Fruit fly (Drosophila melanogaster) whole organism, embryonic: ENCODE results near the gene nAChRalpha7.

Experiments used
- Antp ChIP-seq: fragments of 200-800 bp; sonication (Bioruptor generic); optimal IDR thresholded peaks from 3 replicates; lab custom pipeline; 2016; ENCODE audit warnings: missing biosample characterization, missing genetic modification characterization
- Atf3 ChIP-seq: fragments of 200-800 bp; sonication (Bioruptor generic); optimal IDR thresholded peaks from 3 replicates; lab custom pipeline; 2016; ENCODE audit warnings: missing biosample characterization, missing genetic modification characterization
- C15 ChIP-seq: fragments of 200-800 bp; sonication (Bioruptor generic); IDR thresholded peaks from 3 replicates; pipeline ENCODE4 v1.3.6; 2022; ENCODE audit warnings: missing biosample characterization, missing genetic modification characterization
- CG11085 ChIP-seq: fragments of 200-800 bp; sonication (Bioruptor generic); IDR thresholded peaks from 2 replicates; pipeline ENCODE4 v1.3.6; 2022; ENCODE audit warnings: missing biosample characterization, missing genetic modification characterization
- CG11723 ChIP-seq: fragments of 200-800 bp; sonication (Bioruptor generic); optimal IDR thresholded peaks from 2 replicates; lab custom pipeline; 2017; ENCODE audit warnings: missing biosample characterization, mild to moderate bottlenecking, missing genetic modification characterization
- CG12071 ChIP-seq: fragments of 200-800 bp; sonication (Bioruptor generic); optimal IDR thresholded peaks from 3 replicates; lab custom pipeline; 2018; ENCODE audit warnings: missing biosample characterization, mild to moderate bottlenecking, missing genetic modification characterization
- CG1233 ChIP-seq: fragments of 200-800 bp; sonication (Bioruptor generic); optimal IDR thresholded peaks from 4 replicates; lab custom pipeline; 2018; ENCODE audit warnings: missing biosample characterization, mild to moderate bottlenecking, missing genetic modification characterization
- CG13775 ChIP-seq: fragments of 200-800 bp; sonication (Bioruptor generic); optimal IDR thresholded peaks from 3 replicates; lab custom pipeline; 2017; ENCODE audit warnings: missing biosample characterization, mild to moderate bottlenecking, missing genetic modification characterization
- CG14050 ChIP-seq: fragments of 200-800 bp; sonication (Bioruptor generic); IDR thresholded peaks from 3 replicates; pipeline ENCODE4 v1.3.6; 2022; ENCODE audit warnings: missing biosample characterization, missing genetic modification characterization
- CG14667 ChIP-seq: fragments of 200-800 bp; sonication (Bioruptor generic); IDR thresholded peaks from 2 replicates; pipeline ENCODE4 v1.3.6; 2022; ENCODE audit warnings: missing biosample characterization, missing genetic modification characterization
- CG15269 ChIP-seq: fragments of 200-800 bp; sonication (Bioruptor generic); optimal IDR thresholded peaks from 2 replicates; lab custom pipeline; 2018; ENCODE audit warnings: missing biosample characterization, mild to moderate bottlenecking, missing genetic modification characterization, moderate library complexity
- CG15514 ChIP-seq: fragments of 200-800 bp; sonication (Bioruptor generic); optimal IDR thresholded peaks from 3 replicates; lab custom pipeline; 2017; ENCODE audit warnings: missing biosample characterization, missing genetic modification characterization, mild to moderate bottlenecking, moderate library complexity, missing genetic modification reagents
- CG1602 ChIP-seq: fragments of 200-800 bp; sonication (Bioruptor generic); optimal IDR thresholded peaks from 3 replicates; lab custom pipeline; 2016; ENCODE audit warnings: missing biosample characterization, missing genetic modification characterization
- CG1603 ChIP-seq: fragments of 200-800 bp; sonication (Bioruptor generic); optimal IDR thresholded peaks from 2 replicates; lab custom pipeline; 2019; ENCODE audit warnings: missing biosample characterization, mild to moderate bottlenecking, missing genetic modification characterization, moderate library complexity
- CG16815 ChIP-seq: fragments of 200-800 bp; sonication (Bioruptor generic); optimal IDR thresholded peaks from 3 replicates; lab custom pipeline; 2017; ENCODE audit warnings: missing biosample characterization, mild to moderate bottlenecking, missing genetic modification characterization
- CG1832 ChIP-seq: fragments of 200-800 bp; sonication (Bioruptor generic); optimal IDR thresholded peaks from 2 replicates; lab custom pipeline; 2017; ENCODE audit warnings: missing biosample characterization, mild to moderate bottlenecking, missing genetic modification characterization, inconsistent platforms
- CG2678 ChIP-seq: fragments of 200-800 bp; sonication (Bioruptor generic); optimal IDR thresholded peaks from 3 replicates; lab custom pipeline; 2019; ENCODE audit warnings: missing biosample characterization, mild to moderate bottlenecking, missing genetic modification characterization, moderate library complexity
- CG30431 ChIP-seq: fragments of 200-800 bp; sonication (Bioruptor generic); optimal IDR thresholded peaks from 2 replicates; lab custom pipeline; 2017; ENCODE audit warnings: missing biosample characterization, missing genetic modification characterization
- CG31365 ChIP-seq: fragments of 200-800 bp; sonication (Bioruptor generic); optimal IDR thresholded peaks from 2 replicates; lab custom pipeline; 2018; ENCODE audit warnings: missing biosample characterization, mild to moderate bottlenecking, missing genetic modification characterization
- CG34224 ChIP-seq: fragments of 200-800 bp; sonication (Bioruptor generic); IDR thresholded peaks from 3 replicates; pipeline ENCODE4 v1.3.6; 2022; ENCODE audit warnings: missing biosample characterization, missing genetic modification characterization; ENCODE audit not compliant: partially characterized antibody
- CG34376 ChIP-seq: fragments of 200-800 bp; sonication (Bioruptor generic); optimal IDR thresholded peaks from 2 replicates; lab custom pipeline; 2018; ENCODE audit warnings: missing biosample characterization, mild to moderate bottlenecking, missing genetic modification characterization
- CG4404 ChIP-seq: fragments of 200-800 bp; sonication (Bioruptor generic); IDR thresholded peaks from 2 replicates; pipeline ENCODE4 v1.3.6; 2022; ENCODE audit warnings: missing biosample characterization, missing genetic modification characterization
- CG7357 ChIP-seq: fragments of 200-800 bp; sonication (Bioruptor generic); IDR thresholded peaks from 3 replicates; pipeline ENCODE4 v1.3.6; 2022; ENCODE audit warnings: missing biosample characterization, missing genetic modification characterization
- CG8089 ChIP-seq: fragments of 200-800 bp; sonication (Bioruptor generic); optimal IDR thresholded peaks from 3 replicates; lab custom pipeline; 2016; ENCODE audit warnings: missing biosample characterization, missing genetic modification characterization
- Dll ChIP-seq: fragments of 200-800 bp; sonication (Bioruptor generic); IDR thresholded peaks from 4 replicates; pipeline ENCODE4 v1.3.6; 2022; ENCODE audit warnings: missing biosample characterization, missing genetic modification characterization; ENCODE audit not compliant: partially characterized antibody
- Ets65A ChIP-seq: fragments of 200-800 bp; sonication (Bioruptor generic); peaks from one replicate; lab custom pipeline; 2016; ENCODE audit warnings: missing biosample characterization, missing genetic modification characterization
- Fer2 ChIP-seq: fragments of 200-800 bp; sonication (Bioruptor generic); optimal IDR thresholded peaks from 2 replicates; lab custom pipeline; 2018; ENCODE audit warnings: missing biosample characterization, mild to moderate bottlenecking, missing genetic modification characterization, moderate library complexity
- Hmx ChIP-seq: fragments of 200-800 bp; sonication (Bioruptor generic); optimal IDR thresholded peaks from 2 replicates; lab custom pipeline; 2016; ENCODE audit warnings: missing biosample characterization, missing genetic modification characterization
- Hr39 ChIP-seq: fragments of >200 bp; optimal IDR thresholded peaks from 2 replicates; lab custom pipeline; 2017
- MTF-1 ChIP-seq: fragments of 200-800 bp; sonication (Bioruptor generic); optimal IDR thresholded peaks from 2 replicates; lab custom pipeline; 2018; ENCODE audit warnings: missing biosample characterization, mild to moderate bottlenecking, missing genetic modification characterization, borderline replicate concordance
- Mes4 ChIP-seq: fragments of 200-800 bp; sonication (Bioruptor generic); optimal IDR thresholded peaks from 2 replicates; lab custom pipeline; 2016; ENCODE audit warnings: missing biosample characterization, missing genetic modification characterization
- PHDP ChIP-seq: fragments of 200-800 bp; sonication (Bioruptor generic); optimal IDR thresholded peaks from 3 replicates; lab custom pipeline; 2018; ENCODE audit warnings: missing biosample characterization, mild to moderate bottlenecking, missing genetic modification characterization, moderate library complexity
- Rx ChIP-seq: fragments of 200-800 bp; sonication (Bioruptor generic); IDR thresholded peaks from 2 replicates; pipeline ENCODE4 v1.3.6; 2022; ENCODE audit warnings: missing biosample characterization, missing genetic modification characterization
- ato ChIP-seq: fragments of 200-800 bp; sonication (Bioruptor generic); IDR thresholded peaks from 2 replicates; pipeline ENCODE4 v1.3.6; 2022; ENCODE audit warnings: missing biosample characterization, missing genetic modification characterization; ENCODE audit not compliant: partially characterized antibody
- bcd ChIP-seq: fragments of 200-800 bp; sonication (Bioruptor generic); optimal IDR thresholded peaks from 2 replicates; lab custom pipeline; 2017; ENCODE audit warnings: missing biosample characterization, mild to moderate bottlenecking, missing genetic modification characterization
- cwo ChIP-seq: fragments of 200-800 bp; sonication (Bioruptor generic); optimal IDR thresholded peaks from 3 replicates; lab custom pipeline; 2017; ENCODE audit warnings: missing biosample characterization, missing genetic modification characterization, mild to moderate bottlenecking, moderate library complexity, missing genetic modification reagents
- dati ChIP-seq: fragments of 200-800 bp; sonication (Bioruptor generic); IDR thresholded peaks from 2 replicates; pipeline ENCODE4 v1.3.6; 2022; ENCODE audit warnings: missing biosample characterization, missing genetic modification characterization
- fd3F ChIP-seq: fragments of 200-800 bp; sonication (Bioruptor generic); optimal IDR thresholded peaks from 2 replicates; lab custom pipeline; 2018; ENCODE audit warnings: missing biosample characterization, mild to moderate bottlenecking, missing genetic modification characterization, moderate library complexity
- fd64A ChIP-seq: fragments of 200-800 bp; sonication (Bioruptor generic); optimal IDR thresholded peaks from 3 replicates; lab custom pipeline; 2018; ENCODE audit warnings: missing biosample characterization, mild to moderate bottlenecking, missing genetic modification characterization
- gro ChIP-seq: fragments of 200-800 bp; sonication (Bioruptor generic); optimal IDR thresholded peaks from 2 replicates; lab custom pipeline; 2016; ENCODE audit warnings: missing biosample characterization, missing genetic modification characterization
- gsb ChIP-seq: fragments of 200-800 bp; sonication (Bioruptor generic); IDR thresholded peaks from 2 replicates; pipeline ENCODE4 v1.3.6; 2022; ENCODE audit warnings: missing biosample characterization, missing genetic modification characterization
- gsb-n ChIP-seq: fragments of 200-800 bp; sonication (Bioruptor generic); optimal IDR thresholded peaks from 3 replicates; lab custom pipeline; 2018; ENCODE audit warnings: missing biosample characterization, mild to moderate bottlenecking, missing genetic modification characterization
- lola ChIP-seq, 3 experiments: fragments of >200 bp in 2 of 3; fragments of 200-800 bp in 1 of 3; sonication (Bioruptor generic) in 1 of 3; optimal IDR thresholded peaks; 2 replicates each; lab custom pipeline; 2017 to 2019; ENCODE audit warnings: missing biosample characterization in 3 of 3, missing genetic modification characterization in 3 of 3, mild to moderate bottlenecking in 1 of 3, moderate library complexity in 1 of 3
- nmo ChIP-seq: fragments of 200-800 bp; sonication (Bioruptor generic); optimal IDR thresholded peaks from 2 replicates; lab custom pipeline; 2018; ENCODE audit warnings: missing biosample characterization, mild to moderate bottlenecking, missing genetic modification characterization, moderate library complexity
- sima ChIP-seq: fragments of 200-800 bp; sonication (Bioruptor generic); optimal IDR thresholded peaks from 2 replicates; lab custom pipeline; 2016; ENCODE audit warnings: missing biosample characterization, missing genetic modification characterization
- sug ChIP-seq: fragments of 200-800 bp; optimal IDR thresholded peaks from 2 replicates; lab custom pipeline; 2019; ENCODE audit warnings: missing biosample characterization, mild to moderate bottlenecking, missing genetic modification characterization, moderate library complexity
- tap ChIP-seq: fragments of 200-800 bp; optimal IDR thresholded peaks from 3 replicates; lab custom pipeline; 2019; ENCODE audit warnings: missing biosample characterization, mild to moderate bottlenecking, missing genetic modification characterization, moderate library complexity
- trh ChIP-seq: fragments of 200-800 bp; sonication (Bioruptor generic); optimal IDR thresholded peaks from 2 replicates; lab custom pipeline; 2016; ENCODE audit warnings: missing biosample characterization, missing genetic modification characterization
- wor ChIP-seq: fragments of 200-800 bp; sonication (Bioruptor generic); IDR thresholded peaks from 2 replicates; pipeline ENCODE4 v1.3.6; 2022; ENCODE audit warnings: missing biosample characterization, missing genetic modification characterization

Gene nAChRalpha7

DNA sequence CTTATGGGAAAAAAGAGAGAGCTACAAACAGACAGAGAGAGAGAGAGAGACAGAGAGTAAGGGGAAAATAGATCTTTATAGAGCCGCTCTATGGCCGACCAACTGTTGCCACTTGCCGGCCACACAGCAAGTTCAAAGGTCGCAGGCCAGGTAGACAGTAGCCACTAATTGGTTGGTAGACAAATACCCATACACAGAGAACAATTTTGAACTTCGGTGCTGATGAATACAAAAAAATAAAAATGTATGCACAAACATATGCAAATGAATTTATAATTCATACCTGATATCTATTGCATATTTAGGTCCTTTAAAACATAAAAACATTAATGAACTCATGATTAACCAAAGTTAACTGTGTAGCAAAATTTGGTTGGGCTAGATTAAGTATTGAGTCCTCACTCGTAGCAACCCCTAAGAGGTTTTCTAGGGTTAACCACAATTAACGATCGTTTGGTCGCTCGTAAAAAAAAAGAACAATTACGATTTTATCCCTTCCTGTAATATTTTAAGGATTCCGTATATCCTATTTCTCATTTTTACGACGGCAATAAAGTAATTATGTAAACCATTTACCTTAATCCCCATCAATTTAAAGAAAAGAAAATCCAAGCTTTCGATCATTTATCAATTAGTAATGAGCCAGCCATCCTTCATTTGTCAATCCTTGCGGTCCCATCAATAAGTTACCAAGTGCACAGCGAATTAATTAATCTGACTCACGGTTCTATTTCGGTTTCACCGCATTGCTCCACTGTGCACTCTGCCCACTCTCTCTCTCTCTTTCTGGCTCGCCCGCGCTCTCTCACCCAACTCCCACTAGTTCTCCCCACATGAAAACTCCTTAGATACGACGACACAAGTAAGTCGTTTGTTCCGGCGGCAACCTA lies 25.1 kb downstream of the nAChRalpha7 start (continued):
- TF ChIP-seq MTF-1: no peak
- no peak for TF ChIP-seq ato (GFP tag; lab: Robert Waterston, UW)
- TF ChIP-seq dati (GFP tag; lab: Robert Waterston, UW): no peak
- TF ChIP-seq Hmx (GFP tag; lab: Kevin White, UChicago): no peak
- no peak for TF ChIP-seq nmo (GFP tag; lab: Kevin White, UChicago)
- TF ChIP-seq Atf3 (GFP tag; lab: Kevin White, UChicago): no peak
- no peak for TF ChIP-seq gsb-n (tag; lab: Kevin White, UChicago)
- TF ChIP-seq fd3F: no peak
- no peak for TF ChIP-seq CG1832 (GFP tag; lab: Kevin White, UChicago)
- TF ChIP-seq trh: no peak
- no peak for TF ChIP-seq CG14667 (GFP tag; lab: Robert Waterston, UW)
- no peak for TF ChIP-seq CG34376
- no peak for TF ChIP-seq sug (tag; lab: Kevin White, UChicago)
- no peak for TF ChIP-seq CG1602
- TF ChIP-seq CG1603 (tag; lab: Kevin White, UChicago): peak; percentile 24
- no peak for TF ChIP-seq Fer2 (tag; lab: Kevin White, UChicago)
- no peak for TF ChIP-seq CG31365
- TF ChIP-seq CG16815: peak; percentile 34
- TF ChIP-seq CG15269: no peak
- TF ChIP-seq C15: no peak
- TF ChIP-seq CG14050: no peak
- TF ChIP-seq lola (GFP tag; optimal IDR thresholded peaks at IDR 0.05; lab: Kevin White, UChicago): peak in 1 of 3 experiments; percentile 22
- TF ChIP-seq CG12071 (GFP tag; lab: Kevin White, UChicago): no peak
- TF ChIP-seq CG15514: no peak
- no peak for TF ChIP-seq Antp (GFP tag; lab: Kevin White, UChicago)
- TF ChIP-seq CG8089 (GFP tag; lab: Kevin White, UChicago): no peak
- no peak for TF ChIP-seq tap (tag; lab: Kevin White, UChicago)
- peak; percentile 92 for TF ChIP-seq Ets65A (GFP tag; lab: Kevin White, UChicago)
- no peak for TF ChIP-seq CG13775 (GFP tag; lab: Kevin White, UChicago)
- no peak for TF ChIP-seq fd64A (GFP tag; lab: Kevin White, UChicago)
- no peak for TF ChIP-seq gro (GFP tag; lab: Kevin White, UChicago)
- no peak for TF ChIP-seq CG7357
- TF ChIP-seq CG2678: no peak
- TF ChIP-seq CG4404 (GFP tag; lab: Robert Waterston, UW): peak; percentile 53
- no peak for TF ChIP-seq bcd
- TF ChIP-seq CG34224 (GFP tag; lab: Robert Waterston, UW): 0 out of 3 replicates have a peak, but pooled peaks have one; percentile 38
- no peak for TF ChIP-seq Hr39 (lab: Kevin White, UChicago)
- TF ChIP-seq PHDP (tag; lab: Kevin White, UChicago): no peak
- no peak for TF ChIP-seq sima (GFP tag; lab: Kevin White, UChicago)
- no peak for TF ChIP-seq CG1233 (GFP tag; lab: Kevin White, UChicago)
- no peak for TF ChIP-seq Rx (GFP tag; lab: Robert Waterston, UW)
- no peak for TF ChIP-seq cwo
- 0 out of 2 replicates have a peak, but pooled peaks have one; percentile 10 for TF ChIP-seq CG11085
- no peak for TF ChIP-seq gsb
- no peak for TF ChIP-seq wor (GFP tag; lab: Robert Waterston, UW)
- TF ChIP-seq Mes4 (GFP tag; lab: Kevin White, UChicago): no peak
- no peak for TF ChIP-seq Dll (GFP tag; lab: Robert Waterston, UW)
- no peak for TF ChIP-seq CG11723 (GFP tag; lab: Kevin White, UChicago)
- TF ChIP-seq CG30431 (GFP tag; lab: Kevin White, UChicago): no peak
